Fruit fly (Drosophila melanogaster): ENCODE data around the gene spidey.

Gene spidey

dm6 chrX:7893411-7894122, 15.2 kb upstream of the spidey start, which contains the start of the genes CG45089, ND-MNLL and p115:
TSS of gene CG45089 (minus strand) at chrX:7893798.
TSS of gene ND-MNLL (minus strand) at chrX:7893798.
TSS of gene p115 (plus strand) at chrX:7894031.
- TF ChIP-seq Myc (optimal IDR thresholded peaks at IDR 0.05) (no peak), insv (optimal IDR thresholded peaks at IDR 0.05) (no peak), h (optimal IDR thresholded peaks at IDR 0.05) (no peak), psq (optimal IDR thresholded peaks at IDR 0.05) (no peak), ttk (optimal IDR thresholded peaks at IDR 0.05) (no peak), Sin3A (optimal IDR thresholded peaks at IDR 0.05) (no peak)

- TF ChIP-seq insv (optimal IDR thresholded peaks at IDR 0.05) (no peak), Sin3A (optimal IDR thresholded peaks at IDR 0.05) (no peak), h (optimal IDR thresholded peaks at IDR 0.05) (no peak), Myc (optimal IDR thresholded peaks at IDR 0.05) (no peak), psq (optimal IDR thresholded peaks at IDR 0.05) (no peak), ttk (optimal IDR thresholded peaks at IDR 0.05) (no peak)
Observed at dm6 chrX:7900659-7901058, 8.1 kb upstream of the spidey start.

DNA sequence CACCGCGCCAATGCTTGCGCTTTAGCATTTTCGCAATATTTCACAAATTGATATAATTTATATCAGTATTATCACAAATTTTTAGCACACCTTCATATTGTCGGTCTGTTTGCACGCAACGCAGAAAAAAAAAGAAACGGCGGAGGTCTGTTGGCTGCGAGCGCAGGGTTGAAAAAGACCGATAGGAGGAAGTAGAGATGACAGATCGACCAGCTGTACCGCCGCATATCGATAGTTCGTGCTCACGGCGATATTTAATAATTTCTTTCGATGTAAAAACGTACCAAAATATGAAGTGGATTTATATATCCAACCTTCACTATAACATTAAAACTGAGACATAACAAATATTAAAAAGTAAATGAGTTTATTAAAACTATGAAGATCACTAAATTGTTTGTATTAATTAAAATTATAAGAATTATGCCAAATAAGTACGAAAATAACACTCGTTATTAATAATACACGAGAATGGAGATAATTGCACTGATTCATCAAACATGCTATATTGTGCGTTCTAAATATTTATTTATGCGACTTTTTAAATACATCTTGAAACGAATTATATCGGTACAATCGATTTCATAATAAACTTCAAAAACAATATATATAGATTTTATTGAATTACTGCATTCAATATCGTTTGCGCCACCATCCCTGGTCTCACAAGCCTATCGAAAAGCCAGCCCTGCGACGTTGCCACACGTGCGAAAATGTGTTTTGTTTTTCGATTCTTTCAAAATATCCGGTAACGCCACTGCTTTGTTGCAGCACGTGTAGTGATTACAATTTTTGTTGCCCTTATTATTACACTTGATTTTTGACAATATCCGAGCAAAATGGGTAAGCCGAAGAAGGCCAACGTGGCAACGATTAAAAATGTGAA, 7.3 kb upstream of the spidey start, which contains the start of the genes RpS6 and bys:
Gene RpS6 (minus strand): TSS at position 179 of the 886 bp plus-strand sequence.
Gene bys (plus strand): TSS at position 728 of the 886 bp plus-strand sequence.
- TF ChIP-seq Sin3A (optimal IDR thresholded peaks at IDR 0.05) (no peak), h (optimal IDR thresholded peaks at IDR 0.05) (no peak), ttk (optimal IDR thresholded peaks at IDR 0.05) (no peak), Myc (optimal IDR thresholded peaks at IDR 0.05) (no peak), psq (optimal IDR thresholded peaks at IDR 0.05) (no peak), insv (optimal IDR thresholded peaks at IDR 0.05) (no peak)

- no peak for TF ChIP-seq Myc (optimal IDR thresholded peaks at IDR 0.05)
- no peak for TF ChIP-seq ttk (optimal IDR thresholded peaks at IDR 0.05)
- no peak for TF ChIP-seq insv (optimal IDR thresholded peaks at IDR 0.05)
- no peak for TF ChIP-seq Sin3A (optimal IDR thresholded peaks at IDR 0.05)
- TF ChIP-seq h (optimal IDR thresholded peaks at IDR 0.05) = no peak
Observed at dm6 chrX:7909069-7909389, 298 bp downstream of the spidey start.

DNA sequence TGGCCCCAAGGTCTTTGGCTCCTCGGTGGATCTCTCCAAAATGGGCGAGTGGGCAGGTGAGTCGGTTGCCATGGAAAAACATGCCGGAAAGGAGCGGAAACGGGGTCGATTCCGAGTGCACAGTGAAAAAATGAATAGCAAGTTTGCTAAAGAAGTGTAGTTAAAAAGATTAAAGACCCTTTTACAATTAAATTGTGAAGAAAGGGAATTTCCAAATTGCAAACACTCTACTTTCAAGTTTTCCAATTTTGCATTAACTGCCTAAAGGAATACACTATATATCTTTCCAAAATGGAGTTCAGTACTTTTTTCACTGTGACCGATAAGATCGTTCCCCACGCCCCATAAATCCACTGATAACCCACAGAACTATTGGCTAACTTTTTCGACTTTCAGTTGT, 751 bp downstream of the spidey start:
- TF ChIP-seq insv (optimal IDR thresholded peaks at IDR 0.05) = no peak
- TF ChIP-seq psq (optimal IDR thresholded peaks at IDR 0.05) = no peak
- no peak for TF ChIP-seq h (optimal IDR thresholded peaks at IDR 0.05)
- no peak for TF ChIP-seq Sin3A (optimal IDR thresholded peaks at IDR 0.05)
- TF ChIP-seq ttk (optimal IDR thresholded peaks at IDR 0.05) = no peak
- no peak for TF ChIP-seq Myc (optimal IDR thresholded peaks at IDR 0.05)

- TF ChIP-seq insv (optimal IDR thresholded peaks at IDR 0.05) (no peak), psq (optimal IDR thresholded peaks at IDR 0.05) (no peak), Myc (optimal IDR thresholded peaks at IDR 0.05) (no peak), ttk (optimal IDR thresholded peaks at IDR 0.05) (no peak), h (optimal IDR thresholded peaks at IDR 0.05) (no peak), Sin3A (optimal IDR thresholded peaks at IDR 0.05) (no peak)
Observed at dm6 chrX:7911983-7912630, 3.4 kb downstream of the spidey start, which contains the start of gene snz. TSS of gene snz (plus strand) at chrX:7912089.

- TF ChIP-seq psq (optimal IDR thresholded peaks at IDR 0.05) = no peak
- no peak for TF ChIP-seq insv (optimal IDR thresholded peaks at IDR 0.05)
- no peak for TF ChIP-seq h (optimal IDR thresholded peaks at IDR 0.05)
- no peak for TF ChIP-seq Myc (optimal IDR thresholded peaks at IDR 0.05)
- TF ChIP-seq ttk (optimal IDR thresholded peaks at IDR 0.05) = no peak
- no peak for TF ChIP-seq Sin3A (optimal IDR thresholded peaks at IDR 0.05)
Observed at dm6 chrX:7920081-7920688, 11.5 kb downstream of the spidey start, which contains the start of the genes hdm and Ykt6. TSS of gene hdm (minus strand) at chrX:7920131. TSS of gene Ykt6 (plus strand) at chrX:7920409.

DNA sequence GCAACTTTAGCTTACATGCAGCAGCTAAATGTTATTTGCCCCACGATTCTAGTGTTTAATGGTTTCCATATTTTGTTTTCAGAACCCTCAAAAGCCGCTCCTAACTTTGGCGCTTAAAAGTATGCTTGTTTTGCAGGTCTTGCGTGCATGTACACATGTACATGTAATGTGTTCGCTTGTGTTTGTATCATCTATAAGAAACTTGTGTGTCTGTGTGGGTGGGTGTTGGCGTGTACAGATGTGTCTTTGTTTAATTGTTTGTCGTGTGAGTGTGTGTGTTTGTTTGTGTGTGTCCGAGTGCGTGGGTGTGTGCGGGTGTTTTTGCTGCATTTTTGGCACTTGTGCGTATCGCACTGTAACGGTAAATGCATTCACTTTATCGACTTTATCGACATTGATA, 14.3 kb downstream of the spidey start:
- TF ChIP-seq psq (optimal IDR thresholded peaks at IDR 0.05) (no peak), insv (optimal IDR thresholded peaks at IDR 0.05) (no peak), h (optimal IDR thresholded peaks at IDR 0.05) (no peak), Myc (optimal IDR thresholded peaks at IDR 0.05) (no peak), Sin3A (optimal IDR thresholded peaks at IDR 0.05) (no peak), ttk (optimal IDR thresholded peaks at IDR 0.05) (no peak)

DNA sequence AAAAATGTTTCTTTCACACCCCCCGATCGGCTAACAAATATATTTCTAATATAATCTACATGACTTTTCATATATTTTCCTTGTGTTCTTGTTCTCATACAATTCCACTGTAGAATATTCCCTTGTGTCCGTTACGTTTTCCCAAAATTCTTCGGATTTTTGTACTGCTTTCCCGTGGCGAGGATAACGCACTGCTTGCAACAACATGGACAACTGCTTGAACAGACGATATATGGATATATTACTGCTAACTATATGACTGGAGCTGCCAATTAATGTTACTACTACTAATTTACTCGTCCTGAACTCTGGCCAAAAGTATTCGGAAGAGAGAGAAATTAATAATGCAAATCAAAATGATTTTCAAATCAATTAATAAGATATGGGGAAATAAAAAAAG, 16.2 kb downstream of the spidey start:
- TF ChIP-seq ttk (optimal IDR thresholded peaks at IDR 0.05) = no peak
- TF ChIP-seq Myc (optimal IDR thresholded peaks at IDR 0.05) = no peak
- TF ChIP-seq h (optimal IDR thresholded peaks at IDR 0.05) = no peak

dm6 chrX:7930236-7931027, 21.7 kb downstream of the spidey start:
- TF ChIP-seq insv (optimal IDR thresholded peaks at IDR 0.05) (no peak), Sin3A (optimal IDR thresholded peaks at IDR 0.05) (no peak), ttk (optimal IDR thresholded peaks at IDR 0.05) (no peak), h (optimal IDR thresholded peaks at IDR 0.05) (no peak), psq (optimal IDR thresholded peaks at IDR 0.05) (no peak), Myc (optimal IDR thresholded peaks at IDR 0.05) (no peak)

Data from Kc167 (cell line).